Worm (Caenorhabditis elegans) whole organism, L4/young adult: ENCODE results near the gene ZK686.2.

Experiments
- W03F9.2 ChIP-seq: fragments of 150-350 bp; optimal IDR thresholded peaks from 2 replicates; lab custom pipeline; 2014; ENCODE audit warnings: missing biosample characterization, missing genetic modification characterization
- dao-5 ChIP-seq: sonication (generic microtip); optimal IDR thresholded peaks from 2 replicates; lab custom pipeline; 2016; ENCODE audit warnings: missing genotype, missing genetic modification characterization, moderate library complexity, missing compliant biosample characterization
- him-1 ChIP-seq: sonication (generic microtip); optimal IDR thresholded peaks from 2 replicates; lab custom pipeline; 2016; ENCODE audit warnings: missing genotype, missing genetic modification reagents, missing genetic modification characterization, missing compliant biosample characterization

DNA sequence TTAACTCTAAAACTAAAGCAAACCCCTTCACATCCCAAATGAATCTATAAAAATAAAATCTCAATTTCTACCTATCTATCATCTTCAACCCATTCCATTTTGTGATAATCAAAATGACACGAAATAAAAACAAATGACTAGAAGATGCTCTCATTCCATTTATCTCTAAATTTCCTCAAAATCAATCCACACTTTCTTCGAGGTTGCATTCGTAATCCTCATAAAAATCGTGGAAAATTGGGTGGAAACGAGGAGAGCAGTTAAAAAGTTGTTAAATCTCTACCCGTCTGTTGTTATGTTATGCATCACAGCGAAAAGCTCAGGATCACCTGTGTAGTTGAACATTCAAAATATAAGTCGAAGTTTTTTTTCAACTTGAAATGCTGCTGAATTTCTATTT is 41.1 kb upstream of the ZK686.2 start:
- TF ChIP-seq dao-5 (tag; lab: Kevin White, UChicago), result no peak
- no peak for TF ChIP-seq him-1
- TF ChIP-seq W03F9.2 (tag; lab: Kevin White, UChicago), result no peak
